Worm (Caenorhabditis elegans) whole organism, mixed stage, embryonic: Measurements from ENCODE around the gene popl-7.

Experiments
- M03D4.4 ChIP-seq: sonication (generic microtip); optimal IDR thresholded peaks from 2 replicates; lab custom pipeline; 2017; ENCODE audit warnings: mild to moderate bottlenecking, missing genetic modification characterization, missing compliant biosample characterization
- bed-3 ChIP-seq: fragments of 200-800 bp; sonication (Bioruptor generic); optimal IDR thresholded peaks from 3 replicates; lab custom pipeline; 2018; ENCODE audit warnings: mild to moderate bottlenecking, missing genetic modification characterization, moderate library complexity, missing compliant biosample characterization
- blmp-1 ChIP-seq: fragments of 150-350 bp; optimal IDR thresholded peaks from 2 replicates; lab custom pipeline; 2014; ENCODE audit warnings: missing biosample characterization, missing genetic modification characterization
- ceh-39 ChIP-seq: fragments of 150-350 bp; optimal IDR thresholded peaks from 2 replicates; lab custom pipeline; 2014; ENCODE audit warnings: missing biosample characterization, missing genetic modification characterization
- ceh-83 ChIP-seq: fragments of 200-800 bp; sonication (Bioruptor generic); optimal IDR thresholded peaks from 2 replicates; lab custom pipeline; 2018; ENCODE audit warnings: mild to moderate bottlenecking, missing genetic modification characterization, missing compliant biosample characterization
- ces-1 ChIP-seq: fragments of 150-350 bp; optimal IDR thresholded peaks from 2 replicates; lab custom pipeline; 2014; ENCODE audit warnings: missing biosample characterization, missing genetic modification reagents, missing genetic modification characterization
- cnd-1 ChIP-seq: fragments of 200-800 bp; sonication (Bioruptor generic); optimal IDR thresholded peaks from 2 replicates; lab custom pipeline; 2018; ENCODE audit warnings: mild to moderate bottlenecking, missing genetic modification characterization, missing compliant biosample characterization
- drap-1 ChIP-seq: fragments of 200-800 bp; sonication (Bioruptor generic); optimal IDR thresholded peaks from 3 replicates; lab custom pipeline; 2018; ENCODE audit warnings: mild to moderate bottlenecking, missing genetic modification characterization, missing compliant biosample characterization
- elt-1 ChIP-seq: sonication (generic microtip); optimal IDR thresholded peaks from 2 replicates; lab custom pipeline; 2017; ENCODE audit warnings: missing genetic modification characterization, mild to moderate bottlenecking, missing compliant biosample characterization, antibody characterized with exemption, moderate library complexity, borderline replicate concordance; ENCODE audit not compliant: insufficient read depth
- elt-3 ChIP-seq: fragments of 150-350 bp; optimal IDR thresholded peaks from 2 replicates; lab custom pipeline; 2014; ENCODE audit warnings: missing biosample characterization, missing genetic modification characterization
- flh-1 ChIP-seq: fragments of 200-800 bp; sonication (Bioruptor generic); optimal IDR thresholded peaks from 2 replicates; lab custom pipeline; 2018; ENCODE audit warnings: mild to moderate bottlenecking, missing genetic modification characterization, moderate library complexity, missing compliant biosample characterization
- ham-2 ChIP-seq: fragments of 200-800 bp; sonication (Bioruptor generic); optimal IDR thresholded peaks from 2 replicates; lab custom pipeline; 2018; ENCODE audit warnings: mild to moderate bottlenecking, missing genetic modification characterization, missing compliant biosample characterization
- hlh-1 ChIP-seq: fragments of 150-350 bp; optimal IDR thresholded peaks from 2 replicates; lab custom pipeline; 2014; ENCODE audit warnings: missing biosample characterization, missing genetic modification reagents, missing genetic modification characterization
- lin-13 ChIP-seq: fragments of 150-350 bp; optimal IDR thresholded peaks from 2 replicates; lab custom pipeline; 2014; ENCODE audit warnings: missing biosample characterization, missing genetic modification characterization
- lin-32 ChIP-seq: fragments of 200-800 bp; sonication (Bioruptor generic); optimal IDR thresholded peaks from 2 replicates; lab custom pipeline; 2018; ENCODE audit warnings: mild to moderate bottlenecking, missing genetic modification characterization, missing compliant biosample characterization
- lsy-2 ChIP-seq: fragments of 150-350 bp; optimal IDR thresholded peaks from 2 replicates; lab custom pipeline; 2014; ENCODE audit warnings: missing biosample characterization, missing genetic modification characterization
- mab-5 ChIP-seq: fragments of 150-350 bp; optimal IDR thresholded peaks from 2 replicates; lab custom pipeline; 2014; ENCODE audit warnings: missing biosample characterization, missing genetic modification characterization
- mep-1 ChIP-seq: fragments of 150-350 bp; optimal IDR thresholded peaks from 2 replicates; lab custom pipeline; 2017; ENCODE audit warnings: missing biosample characterization, missing genetic modification reagents, missing genetic modification characterization, inconsistent platforms
- mls-2 ChIP-seq: sonication (generic microtip); optimal IDR thresholded peaks from 2 replicates; lab custom pipeline; 2016; ENCODE audit warnings: mild to moderate bottlenecking, missing genetic modification characterization, moderate library complexity, missing compliant biosample characterization
- nhr-12 ChIP-seq: fragments of 150-350 bp; optimal IDR thresholded peaks from 2 replicates; lab custom pipeline; 2014; ENCODE audit warnings: missing biosample characterization, missing genetic modification characterization
- nhr-237 ChIP-seq: fragments of 150-350 bp; optimal IDR thresholded peaks from 2 replicates; lab custom pipeline; 2014; ENCODE audit warnings: missing biosample characterization, missing genetic modification characterization
- nhr-28 ChIP-seq: fragments of 150-350 bp; optimal IDR thresholded peaks from 2 replicates; lab custom pipeline; 2014; ENCODE audit warnings: missing biosample characterization, missing genetic modification characterization
- pha-4 ChIP-seq: fragments of 150-350 bp; optimal IDR thresholded peaks from 2 replicates; lab custom pipeline; 2018; ENCODE audit warnings: missing biosample characterization, missing genetic modification reagents, missing genetic modification characterization
- sem-2 ChIP-seq: fragments of 200-800 bp; sonication (Bioruptor generic); optimal IDR thresholded peaks from 2 replicates; lab custom pipeline; 2018; ENCODE audit warnings: mild to moderate bottlenecking, missing genetic modification characterization, missing compliant biosample characterization
- snpc-4 ChIP-seq: fragments of 150-350 bp; optimal IDR thresholded peaks from 2 replicates; lab custom pipeline; 2014; ENCODE audit warnings: missing biosample characterization, missing genetic modification characterization
- tbx-8 ChIP-seq: fragments of 200-800 bp; sonication (Bioruptor generic); optimal IDR thresholded peaks from 2 replicates; lab custom pipeline; 2018; ENCODE audit warnings: mild to moderate bottlenecking, missing genetic modification characterization, moderate library complexity, missing compliant biosample characterization
- unc-120 ChIP-seq: sonication (generic microtip); optimal IDR thresholded peaks from 2 replicates; lab custom pipeline; 2017; ENCODE audit warnings: missing genetic modification characterization, missing compliant biosample characterization; ENCODE audit not compliant: poor library complexity, severe bottlenecking
- unc-62 ChIP-seq: fragments of 150-350 bp; optimal IDR thresholded peaks from 2 replicates; lab custom pipeline; 2014; ENCODE audit warnings: missing biosample characterization, missing genetic modification reagents, missing genetic modification characterization
- zip-8 ChIP-seq: fragments of 150-350 bp; optimal IDR thresholded peaks from 2 replicates; lab custom pipeline; 2014; ENCODE audit warnings: missing biosample characterization, missing genetic modification characterization

The popl-7 gene

ce11 chrIV:13370235-13370739, at the start of gene popl-7, which contains the start of the genes rla-2 and Y62E10A.24:
Gene popl-7 (plus strand): TSS chrIV:13370689.
Gene rla-2 (minus strand): TSS chrIV:13370285.
Gene Y62E10A.24 (plus strand): TSS chrIV:13370710.
- TF ChIP-seq bed-3 (GFP tag; lab: Kevin White, UChicago) (no peak), lsy-2 (peak; percentile 87)

- TF ChIP-seq lin-13 (tag; lab: Kevin White, UChicago), result no peak
- TF ChIP-seq snpc-4, result no peak
- TF ChIP-seq hlh-1 (tag; lab: Kevin White, UChicago), result no peak
- no peak for TF ChIP-seq zip-8
- TF ChIP-seq unc-62 (GFP tag; lab: Kevin White, UChicago), result no peak
- no peak for TF ChIP-seq nhr-28 (tag; lab: Kevin White, UChicago)
- no peak for TF ChIP-seq ces-1
- no peak for TF ChIP-seq ceh-39
- no peak for TF ChIP-seq lin-32 (GFP tag; lab: Kevin White, UChicago)
- no peak for TF ChIP-seq drap-1 (GFP tag; lab: Kevin White, UChicago)
- no peak for TF ChIP-seq mep-1 (tag; lab: Kevin White, UChicago)
- no peak for TF ChIP-seq unc-120 (tag; lab: Kevin White, UChicago)
- no peak for TF ChIP-seq nhr-12 (tag; lab: Kevin White, UChicago)
- no peak for TF ChIP-seq ceh-83
- TF ChIP-seq blmp-1 (tag; lab: Kevin White, UChicago), result no peak
- TF ChIP-seq nhr-237 (tag; lab: Kevin White, UChicago), result no peak
- no peak for TF ChIP-seq cnd-1 (tag; lab: Kevin White, UChicago)
- TF ChIP-seq pha-4 (tag; lab: Kevin White, UChicago), result no peak
- TF ChIP-seq sem-2 (GFP tag; lab: Kevin White, UChicago), result no peak
Observed at ce11 chrIV:13322429-13322828, 48.1 kb upstream of the popl-7 start.

- TF ChIP-seq drap-1 (GFP tag; lab: Kevin White, UChicago) (no peak), mls-2 (tag; lab: Kevin White, UChicago) (no peak), bed-3 (GFP tag; lab: Kevin White, UChicago) (no peak), mep-1 (tag; lab: Kevin White, UChicago) (no peak), nhr-28 (tag; lab: Kevin White, UChicago) (no peak), snpc-4 (no peak), mab-5 (tag; lab: Kevin White, UChicago) (no peak), M03D4.4 (no peak), blmp-1 (tag; lab: Kevin White, UChicago) (no peak), pha-4 (tag; lab: Kevin White, UChicago) (no peak), lin-13 (tag; lab: Kevin White, UChicago) (no peak), cnd-1 (tag; lab: Kevin White, UChicago) (no peak), elt-3 (tag; lab: Kevin White, UChicago) (no peak), unc-120 (tag; lab: Kevin White, UChicago) (no peak), tbx-8 (GFP tag; lab: Kevin White, UChicago) (no peak), nhr-12 (tag; lab: Kevin White, UChicago) (no peak), elt-1 (tag; lab: Kevin White, UChicago) (no peak), lin-32 (GFP tag; lab: Kevin White, UChicago) (no peak)
- TF ChIP-seq, all 35 proteins: peak for 0
Observed at ce11 chrIV:13323823-13324359, 46.6 kb upstream of the popl-7 start, which contains the start of gene fat-2. Gene fat-2 (plus strand): TSS chrIV:13323873.

- TF ChIP-seq pha-4 (tag; lab: Kevin White, UChicago) (no peak), zip-8 (no peak), ham-2 (GFP tag; lab: Kevin White, UChicago) (no peak), nhr-12 (tag; lab: Kevin White, UChicago) (no peak)
Observed at ce11 chrIV:13327064-13327463, 43.4 kb upstream of the popl-7 start.

ce11 chrIV:13328059-13328458, 42.4 kb upstream of the popl-7 start, which contains the start of gene far-6:
Gene far-6 (plus strand): TSS chrIV:13328359.
- TF ChIP-seq pha-4 (tag; lab: Kevin White, UChicago) (no peak), elt-3 (tag; lab: Kevin White, UChicago) (no peak), sem-2 (GFP tag; lab: Kevin White, UChicago) (no peak), mls-2 (tag; lab: Kevin White, UChicago) (no peak), bed-3 (GFP tag; lab: Kevin White, UChicago) (no peak), ceh-83 (no peak), M03D4.4 (no peak), nhr-28 (tag; lab: Kevin White, UChicago) (no peak), hlh-1 (tag; lab: Kevin White, UChicago) (no peak), unc-120 (tag; lab: Kevin White, UChicago) (no peak), lin-13 (tag; lab: Kevin White, UChicago) (no peak), mep-1 (tag; lab: Kevin White, UChicago) (no peak), lin-32 (GFP tag; lab: Kevin White, UChicago) (no peak), blmp-1 (tag; lab: Kevin White, UChicago) (no peak), flh-1 (no peak), ces-1 (no peak), zip-8 (no peak), unc-62 (GFP tag; lab: Kevin White, UChicago) (no peak), elt-1 (tag; lab: Kevin White, UChicago) (no peak), mab-5 (tag; lab: Kevin White, UChicago) (no peak)
